Worm (Caenorhabditis elegans): ENCODE measurements around the gene F38A5.6.

F38A5.6 gene

ce11 chrIV:6555388-6556330, 41.5 kb downstream of the F38A5.6 start, which contains the start of gene paqr-1:
TSS of gene paqr-1 (minus strand) at chrIV:6555438.
- TF ChIP-seq dao-5 (tag; optimal IDR thresholded peaks at IDR 0.05) (no peak), W03F9.2 (tag; optimal IDR thresholded peaks at IDR 0.05) (no peak), him-1 (tag; optimal IDR thresholded peaks at IDR 0.05) (no peak)

ce11 chrIV:6554865-6555264, 42.3 kb downstream of the F38A5.6 start:
- TF ChIP-seq dao-5 (tag; optimal IDR thresholded peaks at IDR 0.05) (no peak), W03F9.2 (tag; optimal IDR thresholded peaks at IDR 0.05) (no peak), him-1 (tag; optimal IDR thresholded peaks at IDR 0.05) (no peak)

- TF ChIP-seq him-1 (tag; optimal IDR thresholded peaks at IDR 0.05) (no peak), dao-5 (tag; optimal IDR thresholded peaks at IDR 0.05) (no peak), W03F9.2 (tag; optimal IDR thresholded peaks at IDR 0.05) (no peak)
Measured at ce11 chrIV:6552036-6552435, 45.2 kb downstream of the F38A5.6 start.

ce11 chrIV:6548609-6549008, 48.6 kb downstream of the F38A5.6 start, which contains the start of gene fan-1:
TSS of gene fan-1 (plus strand) at chrIV:6548686.
- TF ChIP-seq him-1 (tag; optimal IDR thresholded peaks at IDR 0.05) (peak; percentile 61), W03F9.2 (tag; optimal IDR thresholded peaks at IDR 0.05) (peak; percentile 30), dao-5 (tag; optimal IDR thresholded peaks at IDR 0.05) (no peak)

ce11 chrIV:6547397-6547796, 49.8 kb downstream of the F38A5.6 start:
- TF ChIP-seq him-1 (tag; optimal IDR thresholded peaks at IDR 0.05), result no peak
- no peak for TF ChIP-seq dao-5 (tag; optimal IDR thresholded peaks at IDR 0.05)
- TF ChIP-seq W03F9.2 (tag; optimal IDR thresholded peaks at IDR 0.05), result no peak
